Fruit fly (Drosophila melanogaster) whole organism, embryonic: ENCODE results near the gene CG31706.

Source experiments
- Antp ChIP-seq: fragments of 200-800 bp; sonication (Bioruptor generic); optimal IDR thresholded peaks from 3 replicates; lab custom pipeline; 2016; ENCODE audit warnings: missing biosample characterization, missing genetic modification characterization
- Bdp1 ChIP-seq: fragments of 200-800 bp; sonication (Bioruptor generic); optimal IDR thresholded peaks from 3 replicates; lab custom pipeline; 2016; ENCODE audit warnings: missing biosample characterization, missing genetic modification characterization
- CG10147 ChIP-seq: fragments of 200-800 bp; sonication (Bioruptor generic); optimal IDR thresholded peaks from 2 replicates; lab custom pipeline; 2019; ENCODE audit warnings: missing biosample characterization, mild to moderate bottlenecking, missing genetic modification characterization, moderate library complexity
- CG10431 ChIP-seq: fragments of 200-800 bp; sonication (Bioruptor generic); optimal IDR thresholded peaks from 3 replicates; lab custom pipeline; 2018; ENCODE audit warnings: missing biosample characterization, mild to moderate bottlenecking, missing genetic modification characterization
- CG10654 ChIP-seq: fragments of 200-800 bp; sonication (Bioruptor generic); optimal IDR thresholded peaks from 2 replicates; lab custom pipeline; 2016; ENCODE audit warnings: missing biosample characterization, missing genetic modification characterization
- CG11456 ChIP-seq: fragments of 200-800 bp; sonication (Bioruptor generic); IDR thresholded peaks from 3 replicates; pipeline ENCODE4 v1.3.6; 2022; ENCODE audit warnings: missing biosample characterization, missing genetic modification characterization
- CG12236 ChIP-seq: fragments of 200-800 bp; sonication (Bioruptor generic); optimal IDR thresholded peaks from 2 replicates; lab custom pipeline; 2016; ENCODE audit warnings: missing biosample characterization, missing genetic modification characterization
- CG13424 ChIP-seq: fragments of 200-800 bp; sonication (Bioruptor generic); optimal IDR thresholded peaks from 2 replicates; lab custom pipeline; 2019; ENCODE audit warnings: missing biosample characterization, mild to moderate bottlenecking, missing genetic modification characterization, moderate library complexity
- CG13775 ChIP-seq: fragments of 200-800 bp; sonication (Bioruptor generic); optimal IDR thresholded peaks from 3 replicates; lab custom pipeline; 2017; ENCODE audit warnings: missing biosample characterization, mild to moderate bottlenecking, missing genetic modification characterization
- CG14050 ChIP-seq: fragments of 200-800 bp; sonication (Bioruptor generic); IDR thresholded peaks from 3 replicates; pipeline ENCODE4 v1.3.6; 2022; ENCODE audit warnings: missing biosample characterization, missing genetic modification characterization
- CG15011 ChIP-seq: fragments of 200-800 bp; sonication (Bioruptor generic); optimal IDR thresholded peaks from 3 replicates; lab custom pipeline; 2018; ENCODE audit warnings: missing biosample characterization, mild to moderate bottlenecking, missing genetic modification characterization
- CG2678 ChIP-seq: fragments of 200-800 bp; sonication (Bioruptor generic); optimal IDR thresholded peaks from 3 replicates; lab custom pipeline; 2019; ENCODE audit warnings: missing biosample characterization, mild to moderate bottlenecking, missing genetic modification characterization, moderate library complexity
- CG2712 ChIP-seq: fragments of 200-800 bp; optimal IDR thresholded peaks from 3 replicates; lab custom pipeline; 2019; ENCODE audit warnings: missing biosample characterization, mild to moderate bottlenecking, missing genetic modification characterization, moderate library complexity
- CG2889 ChIP-seq: fragments of 200-800 bp; sonication (Bioruptor generic); IDR thresholded peaks from 3 replicates; pipeline ENCODE4 v1.3.6; 2022; ENCODE audit warnings: missing biosample characterization, missing genetic modification characterization
- CG3407 ChIP-seq: fragments of 200-800 bp; sonication (Bioruptor generic); optimal IDR thresholded peaks from 2 replicates; lab custom pipeline; 2018; ENCODE audit warnings: missing biosample characterization, mild to moderate bottlenecking, missing genetic modification characterization
- CG4404 ChIP-seq: fragments of 200-800 bp; sonication (Bioruptor generic); IDR thresholded peaks from 2 replicates; pipeline ENCODE4 v1.3.6; 2022; ENCODE audit warnings: missing biosample characterization, missing genetic modification characterization
- CG6689 ChIP-seq: fragments of 200-800 bp; sonication (Bioruptor generic); IDR thresholded peaks from 2 replicates; pipeline ENCODE4 v1.3.6; 2022; ENCODE audit warnings: missing biosample characterization, missing genetic modification characterization
- CG7271 ChIP-seq: fragments of 200-800 bp; sonication (Bioruptor generic); optimal IDR thresholded peaks from 2 replicates; lab custom pipeline; 2018; ENCODE audit warnings: missing biosample characterization, mild to moderate bottlenecking, missing genetic modification characterization, moderate library complexity
- CG7745 ChIP-seq: fragments of 200-800 bp; sonication (Bioruptor generic); optimal IDR thresholded peaks from 2 replicates; lab custom pipeline; 2018; ENCODE audit warnings: missing biosample characterization, mild to moderate bottlenecking, missing genetic modification characterization, moderate library complexity
- CG8359 ChIP-seq: fragments of 200-800 bp; sonication (Bioruptor generic); optimal IDR thresholded peaks from 2 replicates; lab custom pipeline; 2017; ENCODE audit warnings: missing biosample characterization, mild to moderate bottlenecking, missing genetic modification characterization, borderline replicate concordance
- CG9215 ChIP-seq: fragments of 200-800 bp; sonication (Bioruptor generic); IDR thresholded peaks from 2 replicates; pipeline ENCODE4 v1.3.6; 2022; ENCODE audit warnings: missing biosample characterization, missing genetic modification characterization
- CG9817 ChIP-seq: fragments of 200-800 bp; sonication (Bioruptor generic); optimal IDR thresholded peaks from 2 replicates; lab custom pipeline; 2018; ENCODE audit warnings: missing biosample characterization, mild to moderate bottlenecking, missing genetic modification characterization, moderate library complexity
- CTCF ChIP-seq: fragments of 200-800 bp; sonication (Bioruptor generic); optimal IDR thresholded peaks from 2 replicates; lab custom pipeline; 2017; ENCODE audit warnings: missing biosample characterization, mild to moderate bottlenecking, missing genetic modification characterization, moderate library complexity
- D19B ChIP-seq: fragments of 200-800 bp; sonication (Bioruptor generic); optimal IDR thresholded peaks from 2 replicates; lab custom pipeline; 2017; ENCODE audit warnings: missing biosample characterization, mild to moderate bottlenecking, missing genetic modification characterization
- Dll ChIP-seq: fragments of 200-800 bp; sonication (Bioruptor generic); IDR thresholded peaks from 4 replicates; pipeline ENCODE4 v1.3.6; 2022; ENCODE audit warnings: missing biosample characterization, missing genetic modification characterization; ENCODE audit not compliant: partially characterized antibody
- Hr39 ChIP-seq: fragments of >200 bp; optimal IDR thresholded peaks from 2 replicates; lab custom pipeline; 2017
- Jarid2 ChIP-seq: fragments of 200-800 bp; sonication (Bioruptor generic); optimal IDR thresholded peaks from 3 replicates; lab custom pipeline; 2017; ENCODE audit warnings: mild to moderate bottlenecking, missing biosample characterization, missing genetic modification reagents, missing genetic modification characterization
- Kr ChIP-seq: fragments of 200-800 bp; sonication (Bioruptor generic); optimal IDR thresholded peaks from 2 replicates; lab custom pipeline; 2017; ENCODE audit warnings: missing biosample characterization, mild to moderate bottlenecking, missing genetic modification characterization
- NfI ChIP-seq: fragments of 200-800 bp; sonication (Bioruptor generic); optimal IDR thresholded peaks from 3 replicates; lab custom pipeline; 2018; ENCODE audit warnings: missing biosample characterization, mild to moderate bottlenecking, missing genetic modification characterization, moderate library complexity
- Scr ChIP-seq: fragments of 200-800 bp; sonication (Bioruptor generic); IDR thresholded peaks from 2 replicates; pipeline ENCODE4 v1.3.6; 2022; ENCODE audit warnings: missing biosample characterization, missing genetic modification characterization; ENCODE audit not compliant: partially characterized antibody
- abd-A ChIP-seq: fragments of 200-800 bp; sonication (Bioruptor generic); optimal IDR thresholded peaks from 3 replicates; lab custom pipeline; 2019; ENCODE audit warnings: missing biosample characterization, mild to moderate bottlenecking, missing genetic modification characterization, moderate library complexity
- ap ChIP-seq: fragments of 200-800 bp; sonication (Bioruptor generic); IDR thresholded peaks from 2 replicates; pipeline ENCODE4 v1.3.6; 2022; ENCODE audit warnings: missing biosample characterization, missing genetic modification characterization
- caup ChIP-seq: fragments of 200-800 bp; sonication (Bioruptor generic); optimal IDR thresholded peaks from 3 replicates; lab custom pipeline; 2017; ENCODE audit warnings: missing biosample characterization, mild to moderate bottlenecking, missing genetic modification characterization, moderate library complexity; ENCODE audit not compliant: severe bottlenecking
- esg ChIP-seq: fragments of 200-800 bp; sonication (Bioruptor generic); conservative IDR thresholded peaks from 2 replicates; pipeline ENCODE4 v1.3.6; 2022; ENCODE audit warnings: missing biosample characterization, missing genetic modification characterization
- gcm ChIP-seq: fragments of 200-800 bp; sonication (Bioruptor generic); optimal IDR thresholded peaks from 2 replicates; lab custom pipeline; 2019; ENCODE audit warnings: missing biosample characterization, mild to moderate bottlenecking, missing genetic modification characterization, moderate library complexity
- h ChIP-seq: fragments of >200 bp; optimal IDR thresholded peaks from 2 replicates; lab custom pipeline; 2017
- hbn ChIP-seq: fragments of 200-800 bp; sonication (Bioruptor generic); IDR thresholded peaks from 2 replicates; pipeline ENCODE4 v1.3.6; 2022; ENCODE audit warnings: missing biosample characterization, missing genetic modification characterization; ENCODE audit not compliant: partially characterized antibody
- jing ChIP-seq: fragments of 200-800 bp; sonication (Bioruptor generic); optimal IDR thresholded peaks from 2 replicates; lab custom pipeline; 2018; ENCODE audit warnings: missing biosample characterization, mild to moderate bottlenecking, missing genetic modification characterization
- jumu ChIP-seq: fragments of 200-800 bp; sonication (Bioruptor generic); optimal IDR thresholded peaks from 3 replicates; lab custom pipeline; 2016; ENCODE audit warnings: missing biosample characterization, missing genetic modification characterization
- ken ChIP-seq: fragments of 200-800 bp; sonication (Bioruptor generic); IDR thresholded peaks from 3 replicates; pipeline ENCODE4 v1.3.6; 2022; ENCODE audit warnings: missing biosample characterization, missing genetic modification characterization
- lab ChIP-seq: fragments of 200-800 bp; sonication (Bioruptor generic); optimal IDR thresholded peaks from 3 replicates; lab custom pipeline; 2017; ENCODE audit warnings: missing biosample characterization, missing genetic modification characterization, mild to moderate bottlenecking, moderate library complexity, missing genetic modification reagents
- mam ChIP-seq: fragments of 200-800 bp; sonication (Bioruptor generic); optimal IDR thresholded peaks from 3 replicates; lab custom pipeline; 2016; ENCODE audit warnings: missing biosample characterization, missing genetic modification characterization
- org-1 ChIP-seq: fragments of 200-800 bp; sonication (Bioruptor generic); optimal IDR thresholded peaks from 2 replicates; lab custom pipeline; 2017; ENCODE audit warnings: missing biosample characterization, missing genetic modification characterization
- pita ChIP-seq: fragments of 200-800 bp; sonication (Bioruptor generic); optimal IDR thresholded peaks from 2 replicates; lab custom pipeline; 2017; ENCODE audit warnings: missing biosample characterization, mild to moderate bottlenecking, missing genetic modification characterization
- pum ChIP-seq: fragments of 200-800 bp; sonication (Bioruptor generic); optimal IDR thresholded peaks from 2 replicates; lab custom pipeline; 2016; ENCODE audit warnings: missing biosample characterization, missing genetic modification characterization
- ro ChIP-seq: fragments of 200-800 bp; sonication (Bioruptor generic); IDR thresholded peaks from 2 replicates; pipeline ENCODE4 v1.3.6; 2022; ENCODE audit warnings: missing biosample characterization, missing genetic modification characterization
- schlank ChIP-seq: fragments of 200-800 bp; sonication (Bioruptor generic); optimal IDR thresholded peaks from 2 replicates; lab custom pipeline; 2018; ENCODE audit warnings: missing biosample characterization, mild to moderate bottlenecking, missing genetic modification characterization
- slp2 ChIP-seq: fragments of 200-800 bp; sonication (Bioruptor generic); optimal IDR thresholded peaks from 2 replicates; lab custom pipeline; 2016; ENCODE audit warnings: missing biosample characterization, missing genetic modification characterization
- ssp ChIP-seq: fragments of 200-800 bp; sonication (Bioruptor generic); IDR thresholded peaks from 2 replicates; pipeline ENCODE4 v1.3.6; 2022; ENCODE audit warnings: missing biosample characterization, missing genetic modification characterization
- sug ChIP-seq: fragments of 200-800 bp; optimal IDR thresholded peaks from 2 replicates; lab custom pipeline; 2019; ENCODE audit warnings: missing biosample characterization, mild to moderate bottlenecking, missing genetic modification characterization, moderate library complexity
- tx ChIP-seq: fragments of 200-800 bp; sonication (Bioruptor generic); optimal IDR thresholded peaks from 2 replicates; lab custom pipeline; 2016; ENCODE audit warnings: missing biosample characterization, missing genetic modification characterization
- unc-4 ChIP-seq: fragments of 200-800 bp; sonication (Bioruptor generic); IDR thresholded peaks from 2 replicates; pipeline ENCODE4 v1.3.6; 2022; ENCODE audit warnings: missing biosample characterization, missing genetic modification characterization; ENCODE audit not compliant: partially characterized antibody

CG31706 gene

dm6 chr2L:11498839-11499238 lies 32.0 kb downstream of the CG31706 start, which contains the start of gene Cog8 (continued):
- TF ChIP-seq CG3407 (GFP tag; lab: Kevin White, UChicago) (no peak), tx (peak; percentile 33), CG8359 (no peak), D19B (GFP tag; lab: Kevin White, UChicago) (no peak), Bdp1 (GFP tag; lab: Kevin White, UChicago) (no peak), CG11456 (no peak), CG10431 (GFP tag; lab: Kevin White, UChicago) (no peak), Jarid2 (no peak), CG14050 (GFP tag; lab: Robert Waterston, UW) (no peak), CTCF (GFP tag; lab: Kevin White, UChicago) (no peak), NfI (GFP tag; lab: Kevin White, UChicago) (peak; percentile 35), CG2712 (tag; lab: Kevin White, UChicago) (peak; percentile 57), pita (GFP tag; lab: Kevin White, UChicago) (no peak), CG10147 (GFP tag; lab: Kevin White, UChicago) (no peak), h (lab: Kevin White, UChicago) (no peak), CG10654 (GFP tag; lab: Kevin White, UChicago) (peak; percentile 55), CG7271 (tag; lab: Kevin White, UChicago) (no peak), ro (no peak), CG7745 (tag; lab: Kevin White, UChicago) (no peak), CG13424 (tag; lab: Kevin White, UChicago) (peak; percentile 44), schlank (tag; lab: Kevin White, UChicago) (no peak), abd-A (no peak), sug (tag; lab: Kevin White, UChicago) (peak; percentile 37), Hr39 (lab: Kevin White, UChicago) (no peak), mam (GFP tag; lab: Kevin White, UChicago) (peak; percentile 73), jing (GFP tag; lab: Kevin White, UChicago) (peak; percentile 11), CG9215 (GFP tag; lab: Robert Waterston, UW) (no peak; the same call in 1 of the 2 replicates), CG15011 (GFP tag; lab: Kevin White, UChicago) (no peak), gcm (GFP tag; lab: Kevin White, UChicago) (no peak), Antp (GFP tag; lab: Kevin White, UChicago) (peak; percentile 74), caup (GFP tag; lab: Kevin White, UChicago) (no peak), CG4404 (GFP tag; lab: Robert Waterston, UW) (no peak; the same call in 1 of the 2 replicates), CG13775 (peak; percentile 45), Dll (GFP tag; lab: Robert Waterston, UW) (peak; percentile 29; the same call in 2 of the 4 replicates), unc-4 (GFP tag; lab: Robert Waterston, UW) (0 out of 2 replicates have a peak, but pooled peaks have one; percentile 13), hbn (GFP tag; lab: Robert Waterston, UW) (no peak), CG2889 (GFP tag; lab: Robert Waterston, UW) (no peak), lab (GFP tag; lab: Kevin White, UChicago) (peak; percentile 13), pum (GFP tag; lab: Kevin White, UChicago) (peak; percentile 66), CG6689 (GFP tag; lab: Robert Waterston, UW) (no peak), CG9817 (peak; percentile 43), ssp (GFP tag; lab: Robert Waterston, UW) (no peak), org-1 (GFP tag; lab: Kevin White, UChicago) (no peak), CG12236 (GFP tag; lab: Kevin White, UChicago) (no peak), CG2678 (tag; lab: Kevin White, UChicago) (peak; percentile 31), jumu (GFP tag; lab: Kevin White, UChicago) (peak; percentile 52), ken (GFP tag; lab: Robert Waterston, UW) (no peak), slp2 (GFP tag; lab: Kevin White, UChicago) (no peak), esg (GFP tag; lab: Robert Waterston, UW) (0 out of 2 replicates have a peak, but pooled peaks have one; percentile 11), ap (GFP tag; lab: Robert Waterston, UW) (no peak), Kr (GFP tag; lab: Kevin White, UChicago) (no peak), Scr (GFP tag; lab: Robert Waterston, UW) (no peak)
